Fruit fly (Drosophila melanogaster): Measurements from ENCODE around the gene Boh2.
A peak's percentile ranks its signal among the peaks of the same experiment; 100 is the strongest.

The Boh2 gene

dm6 chr2L:11208563-11209344 lies 29.9 kb downstream of the Boh2 start (continued):
- TF ChIP-seq luna (GFP tag; optimal IDR thresholded peaks at IDR 0.05) (no peak), Sin3A (optimal IDR thresholded peaks at IDR 0.05) (no peak), CG17385 (GFP tag; optimal IDR thresholded peaks at IDR 0.05) (peak; percentile 70), dysf (GFP tag; IDR thresholded peaks at IDR 0.05) (peak; percentile 71), CG11093 (GFP tag; IDR thresholded peaks at IDR 0.05) (0 out of 3 replicates have a peak, but pooled peaks have one; percentile 15), en (GFP tag; optimal IDR thresholded peaks at IDR 0.05) (no peak), CG3726 (GFP tag; IDR thresholded peaks at IDR 0.05) (peak; percentile 29; the same call in 1 of the 3 replicates), CG12659 (GFP tag; optimal IDR thresholded peaks at IDR 0.05) (peak; percentile 35), CG12104 (GFP tag; optimal IDR thresholded peaks at IDR 0.05) (peak; percentile 4), tio (GFP tag; optimal IDR thresholded peaks at IDR 0.05) (peak; percentile 50), grau (tag; optimal IDR thresholded peaks at IDR 0.05) (peak; percentile 77), ash1 (GFP tag; optimal IDR thresholded peaks at IDR 0.05) (no peak), CG32532 (GFP tag; IDR thresholded peaks at IDR 0.05) (no peak), E2f1 (GFP tag; IDR thresholded peaks at IDR 0.05) (0 out of 2 replicates have a peak, but pooled peaks have one; percentile 33), Hey (tag; optimal IDR thresholded peaks at IDR 0.05) (no peak), ewg (GFP tag; optimal IDR thresholded peaks at IDR 0.05) (peak; percentile 62), CG7357 (GFP tag; IDR thresholded peaks at IDR 0.05) (no peak), slou (GFP tag; optimal IDR thresholded peaks at IDR 0.05) (no peak), CG10209 (GFP tag; optimal IDR thresholded peaks at IDR 0.05) (peak; percentile 65), gce (GFP tag; IDR thresholded peaks at IDR 0.05) (no peak), ato (GFP tag; IDR thresholded peaks at IDR 0.05; ENCODE audit: partially characterized antibody) (no peak), CG13296 (GFP tag; optimal IDR thresholded peaks at IDR 0.05) (no peak), sd (tag; optimal IDR thresholded peaks at IDR 0.05) (peak; percentile 70), CG1529 (GFP tag; optimal IDR thresholded peaks at IDR 0.05) (peak; percentile 77), zen2 (GFP tag; IDR thresholded peaks at IDR 0.05; ENCODE audit: partially characterized antibody) (no peak), CG16863 (GFP tag; optimal IDR thresholded peaks at IDR 0.05) (no peak), onecut (GFP tag; IDR thresholded peaks at IDR 0.05) (peak; percentile 34; the same call in 1 of the 2 replicates), Mad (GFP tag; optimal IDR thresholded peaks at IDR 0.05) (peak; percentile 10), Nf-YC (tag; optimal IDR thresholded peaks at IDR 0.05) (no peak), CG11398 (GFP tag; optimal IDR thresholded peaks at IDR 0.05) (no peak), ssp (GFP tag; IDR thresholded peaks at IDR 0.05) (peak; percentile 49), pan (optimal IDR thresholded peaks at IDR 0.05) (no peak), pan (GFP tag; optimal IDR thresholded peaks at IDR 0.05 in 1 of 2, IDR thresholded peaks at IDR 0.05 in 1 of 2) (no peak), eyg (GFP tag; optimal IDR thresholded peaks at IDR 0.05) (no peak), MTF-1 (GFP tag; optimal IDR thresholded peaks at IDR 0.05; ENCODE audit: borderline replicate concordance) (no peak), CG32767 (GFP tag; IDR thresholded peaks at IDR 0.05) (peak; percentile 75; the same call in 1 of the 2 replicates), HLHmδ (GFP tag; optimal IDR thresholded peaks at IDR 0.05) (no peak), otp (GFP tag; IDR thresholded peaks at IDR 0.05) (peak; percentile 66; the same call in 1 of the 3 replicates), CG12769 (tag; optimal IDR thresholded peaks at IDR 0.05) (peak; percentile 43), CG8359 (GFP tag; optimal IDR thresholded peaks at IDR 0.05; ENCODE audit: borderline replicate concordance) (peak; percentile 30), lmd (GFP tag; IDR thresholded peaks at IDR 0.05) (peak; percentile 57), jumu (GFP tag; optimal IDR thresholded peaks at IDR 0.05) (no peak), prd (optimal IDR thresholded peaks at IDR 0.05) (no peak), prd (GFP tag; IDR thresholded peaks at IDR 0.05) (peak; percentile 60; the same call in 2 of the 3 replicates), nerfin-2 (GFP tag; IDR thresholded peaks at IDR 0.05; ENCODE audit: partially characterized antibody) (no peak), BEAF-32 (GFP tag; optimal IDR thresholded peaks at IDR 0.05) (no peak), MESR4 (GFP tag; optimal IDR thresholded peaks at IDR 0.05) (no peak), mld (GFP tag; IDR thresholded peaks at IDR 0.05; ENCODE audit: partially characterized antibody) (no peak), CG17186 (GFP tag; optimal IDR thresholded peaks at IDR 0.05) (no peak)

Measured in whole organism, embryonic.